Fruit fly (Drosophila melanogaster) Kc167 (cell line): ENCODE measurements around the gene zf30C.

Experiments used
- Myc ChIP-seq: fragments of >200 bp; optimal IDR thresholded peaks from 2 replicates; lab custom pipeline; 2017; ENCODE audit warnings: missing external identifiers
- Sin3A ChIP-seq: fragments of >200 bp; optimal IDR thresholded peaks from 2 replicates; lab custom pipeline; 2018; ENCODE audit warnings: missing external identifiers
- h ChIP-seq: fragments of >200 bp; optimal IDR thresholded peaks from 3 replicates; lab custom pipeline; 2018; ENCODE audit warnings: missing external identifiers
- insv ChIP-seq: fragments of >200 bp; optimal IDR thresholded peaks from 3 replicates; lab custom pipeline; 2018; ENCODE audit warnings: missing external identifiers
- psq ChIP-seq: fragments of >200 bp; optimal IDR thresholded peaks from 2 replicates; lab custom pipeline; 2017; ENCODE audit warnings: missing external identifiers
- ttk ChIP-seq: sonication (Bioruptor generic); optimal IDR thresholded peaks from 2 replicates; lab custom pipeline; 2017; ENCODE audit warnings: missing external identifiers

DNA sequence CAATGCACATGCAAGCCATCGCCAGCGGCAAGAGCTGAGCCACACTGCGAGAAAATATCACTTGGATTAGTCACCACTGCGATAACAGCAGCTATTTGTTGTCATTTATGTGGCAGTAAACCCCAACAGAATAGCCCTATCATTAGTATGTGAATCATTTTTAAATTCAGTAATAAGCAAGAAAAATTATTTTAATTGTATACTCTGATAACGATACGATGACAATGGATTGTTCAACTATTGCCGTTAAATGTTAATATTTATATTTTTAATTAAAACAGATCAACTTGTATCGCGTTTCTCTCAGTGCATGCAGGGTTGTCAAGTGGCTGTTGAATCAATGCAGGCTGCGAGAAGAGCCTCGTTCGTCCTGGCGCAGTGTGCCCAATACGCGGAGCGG is 20.3 kb upstream of the zf30C start:
- TF ChIP-seq ttk (lab: Kevin White, UChicago) (no peak), h (lab: Kevin White, UChicago) (no peak), psq (lab: Kevin White, UChicago) (no peak), Myc (lab: Kevin White, UChicago) (no peak), insv (lab: Kevin White, UChicago) (no peak), Sin3A (lab: Kevin White, UChicago) (no peak)
